Worm (Caenorhabditis elegans) whole organism, young adult: Measurements from ENCODE around the gene melo-3.

Source experiments
- C06A6.2 ChIP-seq: fragments of 200-800 bp; sonication (Bioruptor generic); conservative IDR thresholded peaks from 2 replicates; pipeline ENCODE4 v1.3.6; 2022; ENCODE audit warnings: missing genetic modification characterization, missing compliant biosample characterization
- C17E4.6 ChIP-seq: fragments of 200-800 bp; sonication (Bioruptor generic); IDR thresholded peaks from 2 replicates; pipeline ENCODE4 v1.3.6; 2022; ENCODE audit warnings: missing genetic modification reagents, missing genetic modification characterization, missing compliant biosample characterization
- F22D6.2 ChIP-seq: sonication (generic microtip); optimal IDR thresholded peaks from 2 replicates; lab custom pipeline; 2016; ENCODE audit warnings: mild to moderate bottlenecking, missing genetic modification characterization, missing compliant biosample characterization
- F23B12.7 ChIP-seq: sonication (generic microtip); optimal IDR thresholded peaks from 2 replicates; lab custom pipeline; 2017; ENCODE audit warnings: missing genetic modification characterization, mild to moderate bottlenecking, missing compliant biosample characterization, antibody characterized with exemption, moderate library complexity; ENCODE audit not compliant: insufficient read depth
- F33H1.4 ChIP-seq: fragments of 200-800 bp; sonication (Bioruptor generic); IDR thresholded peaks from 2 replicates; pipeline ENCODE4 v1.3.6; 2022; ENCODE audit warnings: missing genetic modification reagents, missing genetic modification characterization, missing compliant biosample characterization
- F37B4.10 ChIP-seq: fragments of 200-800 bp; sonication (Bioruptor generic); IDR thresholded peaks from 2 replicates; pipeline ENCODE4 v1.3.6; 2022; ENCODE audit warnings: missing genetic modification characterization, missing compliant biosample characterization
- F55B11.4 ChIP-seq: sonication (generic microtip); optimal IDR thresholded peaks from 2 replicates; lab custom pipeline; 2016; ENCODE audit warnings: missing compliant biosample characterization, missing genetic modification characterization, borderline replicate concordance; ENCODE audit not compliant: insufficient read depth
- F57A8.1 ChIP-seq: fragments of 200-800 bp; sonication (Bioruptor generic); optimal IDR thresholded peaks from 2 replicates; lab custom pipeline; 2018; ENCODE audit warnings: mild to moderate bottlenecking, missing genetic modification characterization, moderate library complexity, missing compliant biosample characterization
- K11D2.4 ChIP-seq: fragments of 200-800 bp; sonication (Bioruptor generic); IDR thresholded peaks from 2 replicates; pipeline ENCODE4 v1.3.6; 2022; ENCODE audit warnings: missing genetic modification reagents, missing genetic modification characterization, missing compliant biosample characterization
- K12H6.12 ChIP-seq: fragments of 200-800 bp; sonication (Bioruptor generic); optimal IDR thresholded peaks from 2 replicates; lab custom pipeline; 2018; ENCODE audit warnings: mild to moderate bottlenecking, missing genetic modification characterization, missing compliant biosample characterization
- Y53F4B.3 ChIP-seq: fragments of 200-800 bp; sonication (Bioruptor generic); IDR thresholded peaks from 2 replicates; pipeline ENCODE4 v1.3.6; 2022; ENCODE audit warnings: missing genetic modification reagents, missing genetic modification characterization, missing compliant biosample characterization
- Y67H2A.10 ChIP-seq: fragments of 200-800 bp; sonication (Bioruptor generic); conservative IDR thresholded peaks from 2 replicates; pipeline ENCODE4 v1.3.6; 2022; ENCODE audit warnings: missing genetic modification reagents, missing genetic modification characterization, missing compliant biosample characterization
- ZK185.1 ChIP-seq: sonication (generic microtip); optimal IDR thresholded peaks from 2 replicates; lab custom pipeline; 2016; ENCODE audit warnings: mild to moderate bottlenecking, missing genetic modification characterization, missing compliant biosample characterization; ENCODE audit not compliant: poor library complexity, severe bottlenecking
- bed-1 ChIP-seq: fragments of 200-800 bp; sonication (Bioruptor generic); IDR thresholded peaks from 2 replicates; pipeline ENCODE4 v1.3.6; 2022; ENCODE audit warnings: missing genetic modification reagents, missing genetic modification characterization, missing compliant biosample characterization
- bed-2 ChIP-seq: fragments of 200-800 bp; sonication (Bioruptor generic); IDR thresholded peaks from 2 replicates; pipeline ENCODE4 v1.3.6; 2022; ENCODE audit warnings: missing genetic modification reagents, missing genetic modification characterization, missing compliant biosample characterization
- cebp-1 ChIP-seq, 2 experiments: fragments of 200-800 bp in 1 of 2; sonication (Bioruptor generic) in 1 of 2; sonication (generic microtip) in 1 of 2; IDR thresholded peaks in 1 of 2; optimal IDR thresholded peaks in 1 of 2; 2 replicates each; pipeline versions ENCODE4 v1.3.6 to Lab custom; 2017 to 2022; ENCODE audit warnings: missing compliant biosample characterization in 2 of 2, missing genetic modification characterization in 2 of 2, mild to moderate bottlenecking in 1 of 2, missing genetic modification reagents in 1 of 2, moderate library complexity in 1 of 2
- cebp-2 ChIP-seq: fragments of 200-800 bp; sonication (Bioruptor generic); IDR thresholded peaks from 2 replicates; pipeline ENCODE4 v1.3.6; 2022; ENCODE audit warnings: missing genetic modification characterization, missing compliant biosample characterization
- ceh-100 ChIP-seq: fragments of 200-800 bp; sonication (Bioruptor generic); IDR thresholded peaks from 2 replicates; pipeline ENCODE4 v1.3.6; 2022; ENCODE audit warnings: missing genetic modification reagents, missing genetic modification characterization, missing compliant biosample characterization
- ceh-27 ChIP-seq: fragments of 200-800 bp; sonication (Bioruptor generic); optimal IDR thresholded peaks from 2 replicates; lab custom pipeline; 2018; ENCODE audit warnings: mild to moderate bottlenecking, missing genetic modification characterization, moderate library complexity, missing compliant biosample characterization
- ceh-79 ChIP-seq: sonication (generic microtip); optimal IDR thresholded peaks from 2 replicates; lab custom pipeline; 2017; ENCODE audit warnings: mild to moderate bottlenecking, missing genetic modification characterization, missing compliant biosample characterization
- dox-1 ChIP-seq: fragments of 200-800 bp; sonication (Bioruptor generic); IDR thresholded peaks from 2 replicates; pipeline ENCODE4 v1.3.6; 2022; ENCODE audit warnings: missing genetic modification reagents, missing genetic modification characterization, missing compliant biosample characterization
- dpff-1 ChIP-seq: sonication (generic microtip); optimal IDR thresholded peaks from 2 replicates; lab custom pipeline; 2017; ENCODE audit warnings: mild to moderate bottlenecking, missing genetic modification characterization, missing compliant biosample characterization
- egl-44 ChIP-seq: fragments of 200-800 bp; sonication (Bioruptor generic); IDR thresholded peaks from 2 replicates; pipeline ENCODE4 v1.3.6; 2022; ENCODE audit warnings: missing genetic modification reagents, missing genetic modification characterization, missing compliant biosample characterization
- egrh-3 ChIP-seq: fragments of 200-800 bp; sonication (Bioruptor generic); IDR thresholded peaks from 2 replicates; pipeline ENCODE4 v1.3.6; 2022; ENCODE audit warnings: missing genetic modification reagents, missing genetic modification characterization, missing compliant biosample characterization
- ets-4 ChIP-seq: fragments of 200-800 bp; sonication (Bioruptor generic); optimal IDR thresholded peaks from 2 replicates; lab custom pipeline; 2018; ENCODE audit warnings: mild to moderate bottlenecking, missing genetic modification characterization, missing compliant biosample characterization
- him-1 ChIP-seq: sonication (generic microtip); optimal IDR thresholded peaks from 2 replicates; lab custom pipeline; 2016; ENCODE audit warnings: missing genotype, missing genetic modification reagents, missing genetic modification characterization, missing compliant biosample characterization
- hlh-26 ChIP-seq: fragments of 200-800 bp; sonication (Bioruptor generic); conservative IDR thresholded peaks from 2 replicates; pipeline ENCODE4 v1.3.6; 2022; ENCODE audit warnings: missing genetic modification reagents, missing genetic modification characterization, missing compliant biosample characterization
- lin-35 ChIP-seq, 3 experiments: fragments of 150-350 bp in 2 of 3; sonication (generic microtip) in 1 of 3; optimal IDR thresholded peaks; 2 replicates each; lab custom pipeline; 2014 to 2018; ENCODE audit warnings: missing biosample characterization in 3 of 3, missing genetic modification characterization in 3 of 3, missing genetic modification reagents in 3 of 3
- lin-40 ChIP-seq: sonication (generic microtip); optimal IDR thresholded peaks from 2 replicates; lab custom pipeline; 2016; ENCODE audit warnings: missing genetic modification characterization, mild to moderate bottlenecking, missing compliant biosample characterization, missing genotype, missing genetic modification reagents
- lsl-1 ChIP-seq: fragments of 200-800 bp; sonication (Bioruptor generic); optimal IDR thresholded peaks from 2 replicates; lab custom pipeline; 2018; ENCODE audit warnings: mild to moderate bottlenecking, missing genetic modification characterization, moderate library complexity, missing compliant biosample characterization
- madf-6 ChIP-seq: fragments of 200-800 bp; sonication (Bioruptor generic); IDR thresholded peaks from 2 replicates; pipeline ENCODE4 v1.3.6; 2022; ENCODE audit warnings: missing genetic modification reagents, missing genetic modification characterization, missing compliant biosample characterization
- madf-8 ChIP-seq: fragments of 200-800 bp; sonication (Bioruptor generic); conservative IDR thresholded peaks from 2 replicates; pipeline ENCODE4 v1.3.6; 2022; ENCODE audit warnings: missing genetic modification reagents, missing genetic modification characterization, missing compliant biosample characterization
- mcd-1 ChIP-seq: fragments of 200-800 bp; sonication (Bioruptor generic); IDR thresholded peaks from 2 replicates; pipeline ENCODE4 v1.3.6; 2022; ENCODE audit warnings: missing genetic modification reagents, missing genetic modification characterization, missing compliant biosample characterization
- mes-4 ChIP-seq: sonication (generic microtip); optimal IDR thresholded peaks from 2 replicates; lab custom pipeline; 2016; ENCODE audit warnings: missing genotype, missing genetic modification characterization, missing compliant biosample characterization
- nhr-90 ChIP-seq: sonication (generic microtip); optimal IDR thresholded peaks from 2 replicates; lab custom pipeline; 2016; ENCODE audit warnings: missing genotype, mild to moderate bottlenecking, missing genetic modification characterization, missing compliant biosample characterization
- rpc-1 ChIP-seq, 2 experiments: fragments of 150-350 bp in 1 of 2; sonication (generic microtip) in 1 of 2; optimal IDR thresholded peaks; 2 replicates each; lab custom pipeline; 2014 to 2018; ENCODE audit warnings: missing biosample characterization in 1 of 2, missing genetic modification characterization in 1 of 2, missing genetic modification reagents in 1 of 2, missing genotype in 1 of 2
- sdz-38 ChIP-seq: sonication (generic microtip); optimal IDR thresholded peaks from 2 replicates; lab custom pipeline; 2016; ENCODE audit warnings: missing genotype, missing genetic modification characterization, missing compliant biosample characterization
- somi-1 ChIP-seq: fragments of 200-800 bp; sonication (Bioruptor generic); optimal IDR thresholded peaks from 2 replicates; lab custom pipeline; 2018; ENCODE audit warnings: mild to moderate bottlenecking, missing genetic modification characterization, missing compliant biosample characterization
- tbp1 ChIP-seq: fragments of 200-800 bp; sonication (Bioruptor generic); optimal IDR thresholded peaks from 2 replicates; lab custom pipeline; 2018; ENCODE audit warnings: mild to moderate bottlenecking, missing genetic modification characterization, missing compliant biosample characterization
- tbx-9 ChIP-seq: sonication (generic microtip); optimal IDR thresholded peaks from 2 replicates; lab custom pipeline; 2016; ENCODE audit warnings: borderline replicate concordance, missing genetic modification characterization, inconsistent platforms, missing compliant biosample characterization
- unc-130 ChIP-seq: sonication (generic microtip); optimal IDR thresholded peaks from 2 replicates; lab custom pipeline; 2016; ENCODE audit warnings: missing genetic modification reagents, missing genetic modification characterization, missing compliant biosample characterization
- unc-62 ChIP-seq: fragments of 150-350 bp; optimal IDR thresholded peaks from 2 replicates; lab custom pipeline; 2014; ENCODE audit warnings: missing biosample characterization, missing genetic modification reagents, missing genetic modification characterization
- zfh-2 ChIP-seq: fragments of 200-800 bp; sonication (Bioruptor generic); conservative IDR thresholded peaks from 2 replicates; pipeline ENCODE4 v1.3.6; 2022; ENCODE audit warnings: missing genetic modification reagents, missing genetic modification characterization, missing compliant biosample characterization
- ztf-6 ChIP-seq: fragments of 200-800 bp; sonication (Bioruptor generic); IDR thresholded peaks from 2 replicates; pipeline ENCODE4 v1.3.6; 2022; ENCODE audit warnings: missing genetic modification reagents, missing genetic modification characterization, missing compliant biosample characterization

Gene melo-3

DNA sequence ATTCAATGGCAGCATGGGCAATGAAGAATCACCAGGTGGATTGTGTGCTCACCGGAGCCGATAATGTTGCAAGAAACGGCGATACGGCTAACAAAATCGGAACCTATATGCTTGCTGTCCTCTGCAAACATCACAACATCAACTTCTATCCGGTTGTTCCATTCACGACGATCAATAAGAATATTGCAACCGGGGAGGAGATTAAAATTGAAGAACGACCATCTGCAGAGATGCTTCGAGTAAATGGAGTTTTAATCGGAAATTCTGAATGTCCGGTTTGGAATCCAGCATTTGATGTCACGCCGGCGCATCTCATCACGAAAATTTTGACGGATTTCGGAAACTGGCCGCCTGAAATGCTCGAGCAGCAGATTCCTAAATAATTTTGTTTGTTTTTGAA, 47.0 kb upstream of the melo-3 start (continued):
- TF ChIP-seq K11D2.4 (no peak), C06A6.2 (GFP tag; lab: Robert Waterston, UW) (no peak), ceh-79 (tag; lab: Kevin White, UChicago) (no peak), madf-8 (GFP tag; lab: Robert Waterston, UW) (no peak), F37B4.10 (GFP tag; lab: Robert Waterston, UW) (no peak), mes-4 (tag; lab: Kevin White, UChicago) (no peak), unc-130 (GFP tag; lab: Kevin White, UChicago) (no peak), ztf-6 (GFP tag; lab: Robert Waterston, UW) (no peak), C17E4.6 (GFP tag; lab: Robert Waterston, UW) (no peak), Y67H2A.10 (GFP tag; lab: Robert Waterston, UW) (no peak), mcd-1 (GFP tag; lab: Robert Waterston, UW) (peak; percentile 51; the same call in 1 of the 2 replicates)
- TF ChIP-seq, all 124 proteins: peak for 34

DNA sequence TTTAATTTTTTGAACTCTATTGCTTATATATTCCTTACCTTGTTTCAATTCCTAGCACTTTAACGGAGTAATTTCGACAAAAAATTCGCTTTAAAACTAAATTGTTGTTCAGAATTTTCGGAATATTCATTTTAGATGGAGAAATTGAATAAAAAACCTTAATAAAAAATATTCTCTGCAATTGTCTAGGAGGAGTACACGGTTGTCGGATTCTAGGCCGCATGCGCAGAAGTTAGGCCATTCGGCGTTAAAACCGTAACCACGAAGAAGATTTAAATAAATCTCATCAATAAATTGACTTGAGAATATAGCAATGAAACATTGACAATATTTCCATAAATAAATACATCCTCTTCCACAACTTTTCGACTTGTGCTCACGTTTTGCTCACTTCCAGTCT, 45.6 kb upstream of the melo-3 start, which contains the start of the genes C01G10.10 and C01G10.9:
TSS of gene C01G10.10 (minus strand) at position 151 of the 400 bp plus-strand sequence.
TSS of gene C01G10.9 (plus strand) at position 240 of the 400 bp plus-strand sequence.
- TF ChIP-seq bed-1 (no peak), F33H1.4 (GFP tag; lab: Robert Waterston, UW) (peak; percentile 26; the same call in 1 of the 2 replicates), ztf-6 (GFP tag; lab: Robert Waterston, UW) (no peak), Y67H2A.10 (GFP tag; lab: Robert Waterston, UW) (no peak), unc-62 (GFP tag; lab: Kevin White, UChicago) (no peak), nhr-90 (tag; lab: Kevin White, UChicago) (no peak), sdz-38 (tag; lab: Kevin White, UChicago) (no peak), lin-35 (GFP tag; optimal IDR thresholded peaks at IDR 0.05; lab: Kevin White, UChicago) (peak in 1 of 3 experiments; percentile 30), egl-44 (GFP tag; lab: Robert Waterston, UW) (no peak), lin-40 (tag; lab: Kevin White, UChicago) (peak; percentile 50), dox-1 (GFP tag; lab: Robert Waterston, UW) (0 out of 2 replicates have a peak, but pooled peaks have one; percentile 18), unc-130 (GFP tag; lab: Kevin White, UChicago) (peak; percentile 82), lsl-1 (peak; percentile 19), dpff-1 (tag; lab: Kevin White, UChicago) (no peak), ceh-27 (peak; percentile 52), F57A8.1 (GFP tag; lab: Kevin White, UChicago) (no peak), mes-4 (tag; lab: Kevin White, UChicago) (no peak), bed-2 (GFP tag; lab: Robert Waterston, UW) (0 out of 2 replicates have a peak, but pooled peaks have one; percentile 42), F37B4.10 (GFP tag; lab: Robert Waterston, UW) (no peak), K12H6.12 (tag; lab: Kevin White, UChicago) (peak; percentile 2), him-1 (tag; lab: Kevin White, UChicago) (peak; percentile 28), F23B12.7 (peak; percentile 16), ceh-100 (GFP tag; lab: Robert Waterston, UW) (peak; percentile 43; the same call in 1 of the 2 replicates), zfh-2 (GFP tag; lab: Robert Waterston, UW) (no peak), somi-1 (GFP tag; lab: Kevin White, UChicago) (no peak), mcd-1 (GFP tag; lab: Robert Waterston, UW) (peak; percentile 68), ZK185.1 (tag; lab: Kevin White, UChicago) (peak; percentile 76), hlh-26 (GFP tag; lab: Robert Waterston, UW) (no peak), Y53F4B.3 (GFP tag; lab: Robert Waterston, UW) (no peak), cebp-1 (GFP tag; IDR thresholded peaks at IDR 0.05; lab: Robert Waterston, UW) (no peak), cebp-1 (tag; optimal IDR thresholded peaks at IDR 0.05; lab: Kevin White, UChicago) (peak; percentile 31), tbx-9 (tag; lab: Kevin White, UChicago) (no peak), tbp1 (GFP tag; lab: Kevin White, UChicago) (no peak), F55B11.4 (tag; lab: Kevin White, UChicago) (no peak), madf-6 (GFP tag; lab: Robert Waterston, UW) (peak; percentile 54), F22D6.2 (tag; lab: Kevin White, UChicago) (peak; percentile 8), ets-4 (GFP tag; lab: Kevin White, UChicago) (no peak), rpc-1 (optimal IDR thresholded peaks at IDR 0.05; lab: Kevin White, UChicago) (no peak), rpc-1 (tag; optimal IDR thresholded peaks at IDR 0.05; lab: Kevin White, UChicago) (no peak), madf-8 (GFP tag; lab: Robert Waterston, UW) (no peak), cebp-2 (no peak), egrh-3 (GFP tag; lab: Robert Waterston, UW) (no peak)
